Worm (Caenorhabditis elegans): ENCODE results near the gene W08G11.3.

Gene W08G11.3

ce11 chrV:16417014-16417413 lies 49.5 kb downstream of the W08G11.3 start, which contains the start of gene str-55:
str-55 (minus strand) TSS chrV:16417114.
- TF ChIP-seq tbx-7 (tag; optimal IDR thresholded peaks at IDR 0.05) (no peak), zip-5 (tag; optimal IDR thresholded peaks at IDR 0.05) (no peak), fkh-6 (tag; optimal IDR thresholded peaks at IDR 0.05) (no peak), unc-86 (tag; optimal IDR thresholded peaks at IDR 0.05) (no peak), K02D7.2 (tag; optimal IDR thresholded peaks at IDR 0.05) (no peak), ama-1 (optimal IDR thresholded peaks at IDR 0.05) (no peak), hlh-6 (tag; optimal IDR thresholded peaks at IDR 0.05) (no peak), ahr-1 (tag; optimal IDR thresholded peaks at IDR 0.05) (no peak), Y22D7AL.16 (tag; optimal IDR thresholded peaks at IDR 0.05) (no peak), nhr-232 (tag; optimal IDR thresholded peaks at IDR 0.05) (no peak), mec-3 (tag; optimal IDR thresholded peaks at IDR 0.05; ENCODE audit: borderline replicate concordance) (no peak)

DNA sequence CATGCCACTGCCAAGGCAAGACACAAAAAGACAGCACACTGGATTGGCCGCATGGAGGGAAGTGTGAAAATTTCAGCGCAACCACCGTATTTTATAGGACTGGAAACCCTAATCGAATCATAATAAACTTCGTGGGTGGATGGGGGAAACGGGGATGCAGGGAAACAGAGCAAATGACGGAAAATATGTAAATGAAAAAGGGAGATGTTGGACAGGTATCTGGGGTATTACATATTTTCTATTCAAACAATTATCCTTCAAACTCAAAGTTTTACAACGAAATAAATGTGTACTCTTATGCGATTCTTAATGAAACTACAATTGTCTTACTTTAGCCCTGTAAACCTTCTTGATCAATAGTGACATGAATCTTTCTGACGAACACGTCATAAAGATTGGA lies 52.3 kb downstream of the W08G11.3 start, which contains the start of gene F26D2.16:
Gene F26D2.16, minus strand, starts transcription at position 101 of the 400 bp plus-strand sequence.
- TF ChIP-seq C08G9.2 (tag; optimal IDR thresholded peaks at IDR 0.05), result no peak
- TF ChIP-seq unc-42 (tag; optimal IDR thresholded peaks at IDR 0.05), result no peak
- no peak for TF ChIP-seq ceh-22 (tag; optimal IDR thresholded peaks at IDR 0.05)
- TF ChIP-seq tbx-7 (tag; optimal IDR thresholded peaks at IDR 0.05), result no peak
- no peak for TF ChIP-seq K09A11.1 (tag; optimal IDR thresholded peaks at IDR 0.05; ENCODE audit: insufficient read depth)

ce11 chrV:16420696-16421095 lies 53.2 kb downstream of the W08G11.3 start, which contains the start of gene srw-48:
srw-48 (plus strand) TSS chrV:16420996.
- TF ChIP-seq dve-1 (tag; optimal IDR thresholded peaks at IDR 0.05) (no peak), hlh-15 (tag; optimal IDR thresholded peaks at IDR 0.05) (no peak), C08G9.2 (tag; optimal IDR thresholded peaks at IDR 0.05) (no peak), fkh-6 (tag; optimal IDR thresholded peaks at IDR 0.05) (no peak), pax-1 (tag; optimal IDR thresholded peaks at IDR 0.05) (no peak), lim-6 (tag; optimal IDR thresholded peaks at IDR 0.05) (no peak), eyg-1 (tag; optimal IDR thresholded peaks at IDR 0.05) (no peak), ttx-3 (tag; optimal IDR thresholded peaks at IDR 0.05) (no peak), ceh-22 (tag; optimal IDR thresholded peaks at IDR 0.05) (no peak), T23F11.4 (GFP tag; optimal IDR thresholded peaks at IDR 0.05) (no peak), ceh-45 (GFP tag; IDR thresholded peaks at IDR 0.05) (no peak), ceh-34 (tag; optimal IDR thresholded peaks at IDR 0.05) (no peak), unc-3 (GFP tag; conservative IDR thresholded peaks at IDR 0.05) (no peak), unc-3 (tag; optimal IDR thresholded peaks at IDR 0.05) (no peak), ref-2 (tag; optimal IDR thresholded peaks at IDR 0.05) (no peak), tbx-7 (tag; optimal IDR thresholded peaks at IDR 0.05) (no peak), ama-1 (optimal IDR thresholded peaks at IDR 0.05) (no peak), ceh-9 (tag; optimal IDR thresholded peaks at IDR 0.05) (no peak), elt-2 (tag; optimal IDR thresholded peaks at IDR 0.05) (no peak), Y22D7AL.16 (tag; optimal IDR thresholded peaks at IDR 0.05) (no peak), pha-4 (tag; optimal IDR thresholded peaks at IDR 0.05) (no peak)

Data from whole organism, late embryonic.